Fruit fly (Drosophila melanogaster) whole organism, embryonic: ENCODE data around the gene Pde6.

Experiments used
- Atf-2 ChIP-seq: fragments of 200-800 bp; sonication (Bioruptor generic); optimal IDR thresholded peaks from 2 replicates; lab custom pipeline; 2016; ENCODE audit warnings: missing biosample characterization, missing genetic modification characterization
- B-H1 ChIP-seq: fragments of 200-800 bp; sonication (Bioruptor generic); IDR thresholded peaks from 3 replicates; pipeline ENCODE4 v1.3.6; 2022; ENCODE audit warnings: missing biosample characterization, missing genetic modification characterization
- CG10565 ChIP-seq: fragments of 200-800 bp; sonication (Bioruptor generic); optimal IDR thresholded peaks from 3 replicates; lab custom pipeline; 2016; ENCODE audit warnings: missing biosample characterization, mild to moderate bottlenecking, missing genetic modification characterization
- CG10959 ChIP-seq: fragments of 200-800 bp; sonication (Bioruptor generic); IDR thresholded peaks from 2 replicates; pipeline ENCODE4 v1.3.6; 2022; ENCODE audit warnings: missing biosample characterization, missing genetic modification characterization
- CG11093 ChIP-seq: fragments of 200-800 bp; sonication (Bioruptor generic); IDR thresholded peaks from 3 replicates; pipeline ENCODE4 v1.3.6; 2022; ENCODE audit warnings: missing biosample characterization, missing genetic modification characterization
- CG11504 ChIP-seq: fragments of 200-800 bp; sonication (Bioruptor generic); optimal IDR thresholded peaks from 3 replicates; lab custom pipeline; 2019; ENCODE audit warnings: missing biosample characterization, mild to moderate bottlenecking, missing genetic modification characterization, moderate library complexity
- CG12104 ChIP-seq: fragments of 200-800 bp; sonication (Bioruptor generic); optimal IDR thresholded peaks from 3 replicates; lab custom pipeline; 2016; ENCODE audit warnings: missing biosample characterization, missing genetic modification characterization
- CG12659 ChIP-seq: fragments of 200-800 bp; sonication (Bioruptor generic); optimal IDR thresholded peaks from 3 replicates; lab custom pipeline; 2017; ENCODE audit warnings: mild to moderate bottlenecking, missing biosample characterization, missing genetic modification reagents, missing genetic modification characterization
- CG12744 ChIP-seq: fragments of 200-800 bp; sonication (Bioruptor generic); optimal IDR thresholded peaks from 2 replicates; lab custom pipeline; 2016; ENCODE audit warnings: missing biosample characterization, missing genetic modification characterization
- CG12769 ChIP-seq: fragments of 200-800 bp; sonication (Bioruptor generic); optimal IDR thresholded peaks from 2 replicates; lab custom pipeline; 2019; ENCODE audit warnings: missing biosample characterization, mild to moderate bottlenecking, missing genetic modification characterization, moderate library complexity
- CG13287 ChIP-seq: fragments of 200-800 bp; sonication (Bioruptor generic); IDR thresholded peaks from 2 replicates; pipeline ENCODE4 v1.3.6; 2022; ENCODE audit warnings: missing biosample characterization, missing genetic modification characterization; ENCODE audit not compliant: partially characterized antibody
- CG17612 ChIP-seq: fragments of 200-800 bp; sonication (Bioruptor generic); IDR thresholded peaks from 2 replicates; pipeline ENCODE4 v1.3.6; 2022; ENCODE audit warnings: missing biosample characterization, missing genetic modification characterization
- CG17912 ChIP-seq: fragments of 200-800 bp; sonication (Bioruptor generic); optimal IDR thresholded peaks from 2 replicates; lab custom pipeline; 2018; ENCODE audit warnings: missing biosample characterization, mild to moderate bottlenecking, missing genetic modification characterization
- CG18011 ChIP-seq: fragments of 200-800 bp; sonication (Bioruptor generic); optimal IDR thresholded peaks from 2 replicates; lab custom pipeline; 2017; ENCODE audit warnings: missing biosample characterization, missing genetic modification characterization, mild to moderate bottlenecking, moderate library complexity, missing genotype
- CG30431 ChIP-seq: fragments of 200-800 bp; sonication (Bioruptor generic); optimal IDR thresholded peaks from 2 replicates; lab custom pipeline; 2017; ENCODE audit warnings: missing biosample characterization, missing genetic modification characterization
- CG34422 ChIP-seq: fragments of 200-800 bp; sonication (Bioruptor generic); IDR thresholded peaks from 3 replicates; pipeline ENCODE4 v1.3.6; 2022; ENCODE audit warnings: missing biosample characterization, missing genetic modification characterization
- CG5180 ChIP-seq: fragments of 200-800 bp; sonication (Bioruptor generic); optimal IDR thresholded peaks from 3 replicates; lab custom pipeline; 2017; ENCODE audit warnings: missing biosample characterization, missing genetic modification characterization, mild to moderate bottlenecking, moderate library complexity, missing genetic modification reagents
- CG6791 ChIP-seq: fragments of 200-800 bp; sonication (Bioruptor generic); IDR thresholded peaks from 3 replicates; pipeline ENCODE4 v1.3.6; 2022; ENCODE audit warnings: missing biosample characterization, missing genetic modification characterization; ENCODE audit not compliant: partially characterized antibody
- CG7357 ChIP-seq: fragments of 200-800 bp; sonication (Bioruptor generic); IDR thresholded peaks from 3 replicates; pipeline ENCODE4 v1.3.6; 2022; ENCODE audit warnings: missing biosample characterization, missing genetic modification characterization
- CG7745 ChIP-seq: fragments of 200-800 bp; sonication (Bioruptor generic); optimal IDR thresholded peaks from 2 replicates; lab custom pipeline; 2018; ENCODE audit warnings: missing biosample characterization, mild to moderate bottlenecking, missing genetic modification characterization, moderate library complexity
- CG9817 ChIP-seq: fragments of 200-800 bp; sonication (Bioruptor generic); optimal IDR thresholded peaks from 2 replicates; lab custom pipeline; 2018; ENCODE audit warnings: missing biosample characterization, mild to moderate bottlenecking, missing genetic modification characterization, moderate library complexity
- D19A ChIP-seq: fragments of 200-800 bp; optimal IDR thresholded peaks from 3 replicates; lab custom pipeline; 2019; ENCODE audit warnings: missing biosample characterization, mild to moderate bottlenecking, missing genetic modification characterization, moderate library complexity
- Dp ChIP-seq: fragments of 200-800 bp; sonication (Bioruptor generic); optimal IDR thresholded peaks from 2 replicates; lab custom pipeline; 2018; ENCODE audit warnings: missing biosample characterization, mild to moderate bottlenecking, missing genetic modification characterization, moderate library complexity
- Drgx ChIP-seq: fragments of 200-800 bp; sonication (Bioruptor generic); IDR thresholded peaks from 2 replicates; pipeline ENCODE4 v1.3.6; 2022; ENCODE audit warnings: missing biosample characterization, missing genetic modification characterization
- ERR ChIP-seq: fragments of 200-800 bp; sonication (Bioruptor generic); optimal IDR thresholded peaks from 2 replicates; lab custom pipeline; 2016; ENCODE audit warnings: missing biosample characterization, missing genetic modification characterization
- Fer1 ChIP-seq: fragments of 200-800 bp; sonication (Bioruptor generic); optimal IDR thresholded peaks from 2 replicates; lab custom pipeline; 2017; ENCODE audit warnings: missing biosample characterization, mild to moderate bottlenecking, missing genetic modification characterization
- Fer3 ChIP-seq: fragments of 200-800 bp; sonication (Bioruptor generic); optimal IDR thresholded peaks from 2 replicates; lab custom pipeline; 2018; ENCODE audit warnings: missing biosample characterization, mild to moderate bottlenecking, missing genetic modification characterization, moderate library complexity
- Hand ChIP-seq: fragments of 200-800 bp; sonication (Bioruptor generic); optimal IDR thresholded peaks from 2 replicates; lab custom pipeline; 2017; ENCODE audit warnings: mild to moderate bottlenecking, missing biosample characterization, missing genetic modification reagents, missing genetic modification characterization
- Kr ChIP-seq: fragments of 200-800 bp; sonication (Bioruptor generic); optimal IDR thresholded peaks from 2 replicates; lab custom pipeline; 2017; ENCODE audit warnings: missing biosample characterization, mild to moderate bottlenecking, missing genetic modification characterization
- MTF-1 ChIP-seq: fragments of 200-800 bp; sonication (Bioruptor generic); optimal IDR thresholded peaks from 2 replicates; lab custom pipeline; 2018; ENCODE audit warnings: missing biosample characterization, mild to moderate bottlenecking, missing genetic modification characterization, borderline replicate concordance
- Mrtf ChIP-seq: fragments of 200-800 bp; sonication (Bioruptor generic); IDR thresholded peaks from 3 replicates; pipeline ENCODE4 v1.3.6; 2022; ENCODE audit warnings: missing biosample characterization, missing genetic modification characterization
- Oli ChIP-seq: fragments of 200-800 bp; sonication (Bioruptor generic); optimal IDR thresholded peaks from 2 replicates; lab custom pipeline; 2018; ENCODE audit warnings: missing biosample characterization, mild to moderate bottlenecking, missing genetic modification characterization, moderate library complexity
- Six4 ChIP-seq: fragments of 200-800 bp; sonication (Bioruptor generic); optimal IDR thresholded peaks from 2 replicates; lab custom pipeline; 2016; ENCODE audit warnings: missing biosample characterization, missing genetic modification characterization
- YL-1 ChIP-seq: fragments of 200-800 bp; sonication (Bioruptor generic); optimal IDR thresholded peaks from 3 replicates; lab custom pipeline; 2017; ENCODE audit warnings: missing biosample characterization, mild to moderate bottlenecking, missing genetic modification characterization
- amos ChIP-seq: fragments of 200-800 bp; sonication (Bioruptor generic); IDR thresholded peaks from 2 replicates; pipeline ENCODE4 v1.3.6; 2022; ENCODE audit warnings: missing biosample characterization, missing genetic modification characterization; ENCODE audit not compliant: partially characterized antibody
- dpn ChIP-seq, 2 experiments: fragments of 200-800 bp; sonication (Bioruptor generic); optimal IDR thresholded peaks; 3 replicates each; lab custom pipeline; 2016; ENCODE audit warnings: missing biosample characterization in 2 of 2, missing genetic modification characterization in 2 of 2
- gem ChIP-seq: fragments of 200-800 bp; sonication (Bioruptor generic); optimal IDR thresholded peaks from 2 replicates; lab custom pipeline; 2019; ENCODE audit warnings: missing biosample characterization, mild to moderate bottlenecking, missing genetic modification characterization, moderate library complexity
- gsb ChIP-seq: fragments of 200-800 bp; sonication (Bioruptor generic); IDR thresholded peaks from 2 replicates; pipeline ENCODE4 v1.3.6; 2022; ENCODE audit warnings: missing biosample characterization, missing genetic modification characterization
- h ChIP-seq: fragments of >200 bp; optimal IDR thresholded peaks from 2 replicates; lab custom pipeline; 2017
- hkb ChIP-seq, 2 experiments: fragments of 200-800 bp in 1 of 2; fragments of >200 bp in 1 of 2; sonication (Bioruptor generic) in 1 of 2; IDR thresholded peaks in 1 of 2; optimal IDR thresholded peaks in 1 of 2; 2 replicates each; pipeline versions ENCODE4 v1.3.6 to Lab custom; 2017 to 2022; ENCODE audit warnings: missing biosample characterization in 1 of 2, missing genetic modification characterization in 1 of 2
- insv ChIP-seq, 2 experiments: fragments of 200-800 bp; sonication (Bioruptor generic); optimal IDR thresholded peaks; 3 replicates each; lab custom pipeline; 2016 to 2018; ENCODE audit warnings: missing biosample characterization in 2 of 2, missing genetic modification characterization in 2 of 2
- jumu ChIP-seq: fragments of 200-800 bp; sonication (Bioruptor generic); optimal IDR thresholded peaks from 3 replicates; lab custom pipeline; 2016; ENCODE audit warnings: missing biosample characterization, missing genetic modification characterization
- kay ChIP-seq: fragments of 200-800 bp; sonication (Bioruptor generic); optimal IDR thresholded peaks from 2 replicates; lab custom pipeline; 2016; ENCODE audit warnings: missing biosample characterization, missing genetic modification characterization
- lab ChIP-seq: fragments of 200-800 bp; sonication (Bioruptor generic); optimal IDR thresholded peaks from 3 replicates; lab custom pipeline; 2017; ENCODE audit warnings: missing biosample characterization, missing genetic modification characterization, mild to moderate bottlenecking, moderate library complexity, missing genetic modification reagents
- luna ChIP-seq: fragments of 200-800 bp; sonication (Bioruptor generic); optimal IDR thresholded peaks from 2 replicates; lab custom pipeline; 2016; ENCODE audit warnings: missing biosample characterization, missing genetic modification characterization
- nau ChIP-seq: fragments of 200-800 bp; sonication (Bioruptor generic); optimal IDR thresholded peaks from 3 replicates; lab custom pipeline; 2017; ENCODE audit warnings: missing biosample characterization, mild to moderate bottlenecking, missing genetic modification characterization, missing genetic modification reagents
- pfk ChIP-seq: fragments of 200-800 bp; sonication (Bioruptor generic); optimal IDR thresholded peaks from 2 replicates; lab custom pipeline; 2018; ENCODE audit warnings: missing biosample characterization, mild to moderate bottlenecking, missing genetic modification characterization, moderate library complexity
- pros ChIP-seq: fragments of 200-800 bp; sonication (Bioruptor generic); optimal IDR thresholded peaks from 3 replicates; lab custom pipeline; 2019; ENCODE audit warnings: missing biosample characterization, mild to moderate bottlenecking, missing genetic modification characterization, moderate library complexity
- pum ChIP-seq: fragments of 200-800 bp; sonication (Bioruptor generic); optimal IDR thresholded peaks from 2 replicates; lab custom pipeline; 2016; ENCODE audit warnings: missing biosample characterization, missing genetic modification characterization
- rib ChIP-seq: fragments of 200-800 bp; sonication (Bioruptor generic); IDR thresholded peaks from 2 replicates; pipeline ENCODE4 v1.3.6; 2022; ENCODE audit warnings: missing biosample characterization, missing genetic modification characterization

Pde6 gene

DNA sequence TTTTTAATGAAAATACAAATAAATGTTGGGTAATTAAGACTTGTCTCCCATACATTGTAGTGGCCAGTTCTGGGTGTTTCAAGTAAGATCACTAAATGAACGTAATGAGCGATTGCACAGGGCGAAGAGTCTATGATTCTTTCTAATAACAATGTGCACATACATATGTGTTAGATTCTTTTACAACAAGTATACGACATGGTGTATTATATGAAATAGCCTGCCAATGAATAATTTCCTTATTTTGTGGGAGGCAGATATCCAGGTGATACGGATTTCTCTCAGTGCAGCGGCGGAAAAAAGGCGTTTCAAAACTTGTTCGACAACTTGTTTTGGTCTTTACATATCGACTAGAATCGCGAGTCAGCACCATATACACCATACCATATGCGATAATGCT, 84.5 kb downstream of the Pde6 start (continued):
- TF ChIP-seq rib (GFP tag; lab: Robert Waterston, UW) = 0 out of 2 replicates have a peak, but pooled peaks have one; percentile 22
- TF ChIP-seq CG12769 (tag; lab: Kevin White, UChicago) = peak; percentile 84
- TF ChIP-seq Six4 (GFP tag; lab: Kevin White, UChicago) = peak; percentile 15
- TF ChIP-seq CG6791 (GFP tag; lab: Robert Waterston, UW) = no peak
- peak; percentile 23 for TF ChIP-seq Hand (GFP tag; lab: Kevin White, UChicago)
- TF ChIP-seq CG7745 (tag; lab: Kevin White, UChicago) = no peak
- TF ChIP-seq YL-1 = no peak
- 0 out of 3 replicates have a peak, but pooled peaks have one; percentile 30 for TF ChIP-seq CG34422 (GFP tag; lab: Robert Waterston, UW)
- peak; percentile 11 for TF ChIP-seq jumu
- TF ChIP-seq pros (GFP tag; lab: Kevin White, UChicago) = no peak
- no peak for TF ChIP-seq insv (GFP tag; optimal IDR thresholded peaks at IDR 0.05; lab: Kevin White, UChicago)
- TF ChIP-seq lab (GFP tag; lab: Kevin White, UChicago) = peak; percentile 74
- TF ChIP-seq CG10565 (GFP tag; lab: Kevin White, UChicago) = no peak
- no peak for TF ChIP-seq Dp
- TF ChIP-seq Kr (GFP tag; lab: Kevin White, UChicago) = no peak
- no peak for TF ChIP-seq CG7357 (GFP tag; lab: Robert Waterston, UW)
- peak; percentile 20 for TF ChIP-seq D19A (tag; lab: Kevin White, UChicago)
- peak; percentile 48 for TF ChIP-seq CG11504 (tag; lab: Kevin White, UChicago)
- TF ChIP-seq Fer1 = peak; percentile 43
- TF ChIP-seq Atf-2 (GFP tag; lab: Kevin White, UChicago) = peak; percentile 33
- TF ChIP-seq CG12104 (GFP tag; lab: Kevin White, UChicago) = peak; percentile 1
- no peak for TF ChIP-seq kay (GFP tag; lab: Kevin White, UChicago)
- TF ChIP-seq CG12659 = peak; percentile 41
- peak; percentile 82 for TF ChIP-seq Drgx
- TF ChIP-seq h (lab: Kevin White, UChicago) = no peak
- TF ChIP-seq CG30431 (GFP tag; lab: Kevin White, UChicago) = peak; percentile 15
- no peak for TF ChIP-seq hkb (optimal IDR thresholded peaks at IDR 0.05; lab: Kevin White, UChicago)
- TF ChIP-seq hkb (GFP tag; IDR thresholded peaks at IDR 0.05; lab: Robert Waterston, UW) = no peak
- 0 out of 2 replicates have a peak, but pooled peaks have one; percentile 27 for TF ChIP-seq CG10959
- TF ChIP-seq pfk (GFP tag; lab: Kevin White, UChicago) = no peak
- TF ChIP-seq CG13287 (GFP tag; lab: Robert Waterston, UW) = no peak
- peak; percentile 28; the same call in 1 of the 3 replicates for TF ChIP-seq B-H1
- no peak for TF ChIP-seq CG17612 (GFP tag; lab: Robert Waterston, UW)
- TF ChIP-seq nau (GFP tag; lab: Kevin White, UChicago) = no peak
- TF ChIP-seq luna (GFP tag; lab: Kevin White, UChicago) = peak; percentile 16
- TF ChIP-seq CG5180 (GFP tag; lab: Kevin White, UChicago) = no peak
- 0 out of 3 replicates have a peak, but pooled peaks have one; percentile 38 for TF ChIP-seq Mrtf (GFP tag; lab: Robert Waterston, UW)
- peak; percentile 38 for TF ChIP-seq CG9817
- no peak for TF ChIP-seq amos (GFP tag; lab: Robert Waterston, UW)
- no peak for TF ChIP-seq CG11093 (GFP tag; lab: Robert Waterston, UW)
- peak; percentile 46 for TF ChIP-seq Fer3
- no peak for TF ChIP-seq CG17912
- peak; percentile 42 for TF ChIP-seq pum
- peak; percentile 74 for TF ChIP-seq gem (tag; lab: Kevin White, UChicago)
- peak; percentile 43 for TF ChIP-seq Oli (tag; lab: Kevin White, UChicago)
- no peak for TF ChIP-seq CG18011 (GFP tag; lab: Kevin White, UChicago)
- TF ChIP-seq gsb (GFP tag; lab: Robert Waterston, UW) = peak; percentile 73
- TF ChIP-seq ERR (GFP tag; lab: Kevin White, UChicago) = peak; percentile 15
- no peak for TF ChIP-seq MTF-1 (GFP tag; lab: Kevin White, UChicago)
- peak; percentile 58 to 72 for TF ChIP-seq dpn (GFP tag; optimal IDR thresholded peaks at IDR 0.05; lab: Kevin White, UChicago)
- peak; percentile 43 for TF ChIP-seq CG12744 (GFP tag; lab: Kevin White, UChicago)
